Fruit fly (Drosophila melanogaster): ENCODE data around the gene Vha100-1.

Vha100-1 gene

dm6 chr3R:29130902-29131621, at the start of gene Vha100-1, which contains the start of gene dgt6:
Gene Vha100-1 (plus strand): TSS chr3R:29131193.
Gene dgt6 (minus strand): TSS chr3R:29130972.
- TF ChIP-seq CG12744 (GFP tag; optimal IDR thresholded peaks at IDR 0.05), result no peak
- TF ChIP-seq PHDP (tag; optimal IDR thresholded peaks at IDR 0.05), result no peak
- no peak for TF ChIP-seq CG7271 (tag; optimal IDR thresholded peaks at IDR 0.05)
- no peak for TF ChIP-seq Dek (tag; optimal IDR thresholded peaks at IDR 0.05)
- no peak for TF ChIP-seq ERR (GFP tag; optimal IDR thresholded peaks at IDR 0.05)
- no peak for TF ChIP-seq danr (GFP tag; IDR thresholded peaks at IDR 0.05)
- no peak for TF ChIP-seq CG1792 (GFP tag; optimal IDR thresholded peaks at IDR 0.05)
- no peak for TF ChIP-seq Eip74EF (GFP tag; optimal IDR thresholded peaks at IDR 0.05)
- peak; percentile 15 for TF ChIP-seq CG12299 (tag; optimal IDR thresholded peaks at IDR 0.05)
- TF ChIP-seq Ada2b (GFP tag; IDR thresholded peaks at IDR 0.05), result no peak
- no peak for TF ChIP-seq her (GFP tag; optimal IDR thresholded peaks at IDR 0.05)
- peak; percentile 74 for TF ChIP-seq sens (GFP tag)
- TF ChIP-seq gem (tag; optimal IDR thresholded peaks at IDR 0.05), result no peak
- TF ChIP-seq CG9817 (tag; optimal IDR thresholded peaks at IDR 0.05), result no peak
- no peak for TF ChIP-seq CG15011 (GFP tag; optimal IDR thresholded peaks at IDR 0.05)
- no peak for TF ChIP-seq Dfd (GFP tag; optimal IDR thresholded peaks at IDR 0.05)
- TF ChIP-seq Neu2 (GFP tag; optimal IDR thresholded peaks at IDR 0.05; ENCODE audit: borderline replicate concordance), result no peak
- TF ChIP-seq HmgZ (tag; optimal IDR thresholded peaks at IDR 0.05), result peak; percentile 18
- TF ChIP-seq prd (optimal IDR thresholded peaks at IDR 0.05), result no peak
- TF ChIP-seq prd (GFP tag; IDR thresholded peaks at IDR 0.05), result peak; percentile 52; the same call in 1 of the 3 replicates
- no peak for TF ChIP-seq dysf (GFP tag; IDR thresholded peaks at IDR 0.05)
- TF ChIP-seq B-H2 (GFP tag; optimal IDR thresholded peaks at IDR 0.05), result no peak
- TF ChIP-seq Hmr (GFP tag; optimal IDR thresholded peaks at IDR 0.05), result no peak
- peak; percentile 69 for TF ChIP-seq MESR4 (GFP tag; optimal IDR thresholded peaks at IDR 0.05)
- TF ChIP-seq nom (GFP tag; optimal IDR thresholded peaks at IDR 0.05), result peak; percentile 29
- no peak for TF ChIP-seq grn (GFP tag; optimal IDR thresholded peaks at IDR 0.05)
- TF ChIP-seq amos (GFP tag; IDR thresholded peaks at IDR 0.05; ENCODE audit: partially characterized antibody), result no peak
- no peak for TF ChIP-seq ranshi (GFP tag; IDR thresholded peaks at IDR 0.05)
- no peak for TF ChIP-seq pita (GFP tag; optimal IDR thresholded peaks at IDR 0.05)
- no peak for TF ChIP-seq peb (GFP tag; IDR thresholded peaks at IDR 0.05)
- no peak for TF ChIP-seq CG1832 (GFP tag; optimal IDR thresholded peaks at IDR 0.05)
- peak; percentile 38 for TF ChIP-seq Lhr (GFP tag; optimal IDR thresholded peaks at IDR 0.05)
- TF ChIP-seq Camta (GFP tag; optimal IDR thresholded peaks at IDR 0.05), result no peak
- TF ChIP-seq kay (GFP tag; optimal IDR thresholded peaks at IDR 0.05), result peak; percentile 26
- TF ChIP-seq maf-S (GFP tag; optimal IDR thresholded peaks at IDR 0.05), result no peak
- peak; percentile 74 for TF ChIP-seq row (GFP tag; IDR thresholded peaks at IDR 0.05)
- TF ChIP-seq CG16815 (GFP tag; optimal IDR thresholded peaks at IDR 0.05), result no peak
- TF ChIP-seq Doc3 (GFP tag; IDR thresholded peaks at IDR 0.05; ENCODE audit: partially characterized antibody), result no peak
- TF ChIP-seq tin (GFP tag; optimal IDR thresholded peaks at IDR 0.05), result peak; percentile 27
- peak; percentile 52; the same call in 1 of the 2 replicates for TF ChIP-seq vvl (GFP tag; IDR thresholded peaks at IDR 0.05)
- TF ChIP-seq en (GFP tag; optimal IDR thresholded peaks at IDR 0.05), result no peak
- no peak for TF ChIP-seq Vsx1 (GFP tag; optimal IDR thresholded peaks at IDR 0.05)
- no peak for TF ChIP-seq CG4328 (GFP tag; optimal IDR thresholded peaks at IDR 0.05)
- peak; percentile 86 for TF ChIP-seq CG10267 (tag; optimal IDR thresholded peaks at IDR 0.05)
- peak; percentile 24 for TF ChIP-seq Sin3A (optimal IDR thresholded peaks at IDR 0.05)
- no peak for TF ChIP-seq CG14860 (GFP tag; IDR thresholded peaks at IDR 0.05; ENCODE audit: partially characterized antibody)
- TF ChIP-seq lab (GFP tag; optimal IDR thresholded peaks at IDR 0.05), result peak; percentile 26
- no peak for TF ChIP-seq CG10543 (GFP tag; optimal IDR thresholded peaks at IDR 0.05)
- TF ChIP-seq Rx (GFP tag; IDR thresholded peaks at IDR 0.05), result no peak
- TF ChIP-seq Hr39 (optimal IDR thresholded peaks at IDR 0.05), result no peak
- no peak for TF ChIP-seq ham (GFP tag; IDR thresholded peaks at IDR 0.05)
